Worm (Caenorhabditis elegans) whole organism, L1 larva: Measurements from ENCODE around the gene lhfp-4.

Experiments used
- alr-1 ChIP-seq: fragments of 200-800 bp; sonication (Bioruptor generic); optimal IDR thresholded peaks from 2 replicates; lab custom pipeline; 2018; ENCODE audit warnings: borderline replicate concordance, mild to moderate bottlenecking, missing genetic modification characterization, missing compliant biosample characterization
- ceh-8 ChIP-seq: fragments of 200-800 bp; sonication (Bioruptor generic); optimal IDR thresholded peaks from 2 replicates; lab custom pipeline; 2018; ENCODE audit warnings: mild to moderate bottlenecking, missing genetic modification characterization, moderate library complexity, missing compliant biosample characterization
- ceh-88 ChIP-seq: fragments of 200-800 bp; sonication (Bioruptor generic); IDR thresholded peaks from 2 replicates; pipeline ENCODE4 v1.3.6; 2022; ENCODE audit warnings: missing genetic modification characterization, missing compliant biosample characterization
- ces-1 ChIP-seq: fragments of 150-350 bp; optimal IDR thresholded peaks from 2 replicates; lab custom pipeline; 2014; ENCODE audit warnings: missing biosample characterization, missing genetic modification reagents, missing genetic modification characterization
- fos-1 ChIP-seq: fragments of 150-350 bp; optimal IDR thresholded peaks from 2 replicates; lab custom pipeline; 2014; ENCODE audit warnings: missing biosample characterization, missing genetic modification characterization
- lin-15B ChIP-seq: fragments of 150-350 bp; sonication (generic microtip); optimal IDR thresholded peaks from 3 replicates; lab custom pipeline; 2014; ENCODE audit warnings: missing biosample characterization, missing genetic modification characterization
- nhr-11 ChIP-seq: fragments of 150-350 bp; optimal IDR thresholded peaks from 2 replicates; lab custom pipeline; 2014; ENCODE audit warnings: missing biosample characterization, missing genetic modification characterization
- nhr-77 ChIP-seq: fragments of 150-350 bp; optimal IDR thresholded peaks from 2 replicates; lab custom pipeline; 2014; ENCODE audit warnings: missing biosample characterization, missing genetic modification characterization
- nhr-90 ChIP-seq: sonication (generic microtip); optimal IDR thresholded peaks from 2 replicates; lab custom pipeline; 2016; ENCODE audit warnings: mild to moderate bottlenecking, missing genetic modification characterization, missing compliant biosample characterization; ENCODE audit not compliant: poor library complexity
- pag-3 ChIP-seq: sonication (generic microtip); optimal IDR thresholded peaks from 2 replicates; lab custom pipeline; 2017; ENCODE audit warnings: missing genetic modification characterization, mild to moderate bottlenecking, missing compliant biosample characterization, antibody characterized with exemption, borderline replicate concordance; ENCODE audit not compliant: insufficient read depth
- pqm-1 ChIP-seq: sonication (generic microtip); optimal IDR thresholded peaks from 3 replicates; lab custom pipeline; 2017; ENCODE audit warnings: missing biosample characterization, missing genetic modification characterization
- skn-1 ChIP-seq: fragments of 150-350 bp; optimal IDR thresholded peaks from 2 replicates; lab custom pipeline; 2014; ENCODE audit warnings: missing biosample characterization, missing genetic modification characterization
- snpc-4 ChIP-seq: fragments of 150-350 bp; optimal IDR thresholded peaks from 2 replicates; lab custom pipeline; 2014; ENCODE audit warnings: missing biosample characterization, missing genetic modification characterization
- tlp-1 ChIP-seq: fragments of 150-350 bp; optimal IDR thresholded peaks from 2 replicates; lab custom pipeline; 2014; ENCODE audit warnings: missing biosample characterization, missing genetic modification characterization

DNA sequence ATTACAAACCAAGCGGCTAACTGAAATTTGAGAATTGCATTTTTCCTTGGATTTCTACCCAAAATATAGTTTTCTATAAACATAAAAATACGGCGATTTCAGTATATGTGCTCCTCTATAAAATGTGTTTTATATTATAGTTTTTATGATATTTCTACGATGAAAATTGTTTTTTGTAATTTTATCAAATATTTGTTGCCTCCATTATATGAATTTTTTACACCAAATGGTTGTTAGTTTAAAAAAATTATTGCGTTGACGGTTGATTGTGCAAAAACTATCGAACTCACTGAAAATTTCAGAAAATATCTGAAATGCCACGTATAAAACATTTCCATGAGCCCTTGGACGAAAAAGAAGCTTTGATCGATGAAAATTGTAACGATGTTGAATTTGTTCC lies 32.8 kb downstream of the lhfp-4 start, which contains the start of gene T28F3.9:
- TF ChIP-seq ceh-8 (GFP tag; lab: Kevin White, UChicago) = no peak
- TF ChIP-seq lin-15B = no peak
- no peak for TF ChIP-seq nhr-77 (tag; lab: Kevin White, UChicago)
- TF ChIP-seq ces-1 (GFP tag; lab: Kevin White, UChicago) = no peak
- no peak for TF ChIP-seq snpc-4 (tag; lab: Kevin White, UChicago)
- TF ChIP-seq tlp-1 = no peak
- no peak for TF ChIP-seq skn-1 (tag; lab: Kevin White, UChicago)
- no peak for TF ChIP-seq fos-1 (tag; lab: Kevin White, UChicago)
- TF ChIP-seq ceh-88 = no peak
- TF ChIP-seq nhr-11 (tag; lab: Kevin White, UChicago) = no peak
- no peak for TF ChIP-seq alr-1 (tag; lab: Kevin White, UChicago)
- no peak for TF ChIP-seq pag-3
- TF ChIP-seq nhr-90 (tag; lab: Kevin White, UChicago) = no peak
- no peak for TF ChIP-seq pqm-1
